Worm (Caenorhabditis elegans) whole organism, dauer: ENCODE results near the gene C56C10.9.

Experiments
- unc-62 ChIP-seq: sonication (generic microtip); optimal IDR thresholded peaks from 2 replicates; lab custom pipeline; 2017; ENCODE audit warnings: missing biosample characterization, missing genetic modification reagents, missing genetic modification characterization

C56C10.9 gene

DNA sequence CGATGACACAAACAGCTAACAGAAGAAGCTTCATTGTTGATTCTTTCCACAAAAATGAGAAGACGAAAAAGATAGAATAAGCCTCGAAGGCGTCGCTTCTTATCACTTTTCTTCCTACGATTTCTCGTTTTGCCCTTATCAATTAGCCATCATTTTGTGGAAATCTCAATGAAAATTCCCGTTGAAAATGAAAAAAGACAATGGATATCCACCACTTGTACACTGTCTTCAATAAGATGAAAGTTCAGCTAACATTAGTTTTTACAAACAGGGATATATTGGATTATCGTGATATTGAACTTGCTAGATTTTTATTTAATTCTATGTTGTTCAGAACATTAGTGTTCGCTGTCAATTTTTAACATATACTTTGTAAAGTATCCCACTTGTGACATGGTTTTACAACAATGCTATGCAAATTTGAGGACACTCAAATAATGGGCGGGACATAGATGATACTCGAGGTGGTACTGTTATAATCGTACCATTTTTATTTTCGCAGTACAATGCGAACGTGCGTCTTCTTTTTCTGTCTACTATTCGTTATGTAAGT is 25.4 kb downstream of the C56C10.9 start, which contains the start of the genes F18C5.5 and F18C5.9:
Gene F18C5.5 (minus strand): TSS at position 101 of the 553 bp plus-strand sequence.
Gene F18C5.9 (plus strand): TSS at position 503 of the 553 bp plus-strand sequence.
- TF ChIP-seq unc-62 (GFP tag; lab: Kevin White, UChicago), result no peak

- TF ChIP-seq unc-62 (GFP tag; lab: Kevin White, UChicago), result no peak
These were observed 27.1 kb downstream of the C56C10.9 start, which contains the start of gene mpz-3 for ce11 chrII:6565077-6565476. mpz-3 (minus strand) TSS chrII:6565396.

- no peak for TF ChIP-seq unc-62 (GFP tag; lab: Kevin White, UChicago)
These were observed 28.9 kb downstream of the C56C10.9 start for ce11 chrII:6563238-6563637.

DNA sequence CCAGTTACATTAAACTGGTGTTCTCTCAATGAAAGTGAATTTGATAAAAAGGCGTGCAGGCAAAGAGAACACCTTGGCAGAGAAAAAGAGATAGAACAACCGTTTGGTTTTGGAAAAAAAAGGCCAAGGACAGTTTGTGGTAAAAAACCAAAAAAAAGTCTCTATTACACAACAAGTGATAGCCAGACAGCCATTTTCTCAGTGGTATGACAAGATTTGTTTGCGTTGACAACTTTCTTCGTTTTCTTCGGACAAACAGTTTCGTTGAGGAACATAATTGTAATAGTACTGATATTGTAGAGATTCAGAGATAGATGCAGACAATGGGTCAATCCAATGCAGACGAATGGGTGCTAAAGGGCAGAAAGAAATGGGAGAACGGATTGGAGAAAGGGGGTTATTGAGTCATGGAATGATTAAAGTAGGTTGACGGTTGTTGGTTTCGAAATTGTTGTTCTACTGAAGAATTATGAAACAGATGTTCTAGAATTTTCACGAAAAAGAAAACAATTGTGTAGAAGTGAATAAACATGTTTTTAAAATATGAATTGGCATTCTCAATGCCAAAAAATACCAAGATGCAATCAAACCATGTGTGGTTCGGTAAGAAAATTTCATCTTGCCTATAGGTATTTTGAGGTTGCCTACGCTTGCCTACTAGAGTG is 29.8 kb downstream of the C56C10.9 start:
- no peak for TF ChIP-seq unc-62 (GFP tag; lab: Kevin White, UChicago)

DNA sequence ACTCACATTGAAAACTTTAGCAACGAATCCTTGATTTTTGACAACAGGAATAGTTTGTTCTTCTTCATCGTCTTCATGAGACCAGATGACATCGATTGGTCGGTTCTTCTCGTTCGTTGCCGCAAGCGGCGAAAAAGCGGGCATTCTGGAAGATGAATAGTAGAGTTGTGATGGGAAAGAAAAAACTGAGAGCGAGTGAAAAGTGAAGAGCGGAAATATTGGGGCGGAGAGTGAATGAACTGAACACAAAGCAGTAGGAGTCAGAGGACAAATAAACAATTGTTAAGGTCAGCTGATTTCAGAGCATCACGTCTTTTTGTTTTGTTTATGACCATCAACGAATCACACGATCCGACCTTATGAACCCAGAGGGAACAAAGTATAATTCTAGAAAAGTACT is 30.9 kb downstream of the C56C10.9 start, which contains the start of gene F18C5.10:
Gene F18C5.10 (minus strand): TSS at position 145 of the 400 bp plus-strand sequence.
- TF ChIP-seq unc-62 (GFP tag; lab: Kevin White, UChicago), result no peak

DNA sequence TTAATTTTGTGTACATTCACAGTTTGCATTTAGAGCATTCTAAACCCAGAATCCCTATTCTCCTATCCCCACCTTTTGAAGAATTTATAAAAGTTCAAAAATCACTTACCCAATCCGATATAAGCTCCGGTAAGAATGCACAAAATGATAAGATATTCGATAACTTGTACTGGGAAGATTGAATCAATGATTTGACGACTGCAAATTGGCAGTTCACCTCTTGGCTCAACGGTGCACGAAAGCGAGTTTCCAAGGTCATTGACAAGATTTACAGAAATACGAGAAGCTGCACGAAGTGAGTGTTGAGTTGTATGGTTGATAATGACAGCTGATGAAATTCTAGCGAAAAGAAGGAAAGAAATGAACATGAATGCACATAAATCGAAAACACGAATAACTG is 31.9 kb downstream of the C56C10.9 start:
- TF ChIP-seq unc-62 (GFP tag; lab: Kevin White, UChicago), result no peak

DNA sequence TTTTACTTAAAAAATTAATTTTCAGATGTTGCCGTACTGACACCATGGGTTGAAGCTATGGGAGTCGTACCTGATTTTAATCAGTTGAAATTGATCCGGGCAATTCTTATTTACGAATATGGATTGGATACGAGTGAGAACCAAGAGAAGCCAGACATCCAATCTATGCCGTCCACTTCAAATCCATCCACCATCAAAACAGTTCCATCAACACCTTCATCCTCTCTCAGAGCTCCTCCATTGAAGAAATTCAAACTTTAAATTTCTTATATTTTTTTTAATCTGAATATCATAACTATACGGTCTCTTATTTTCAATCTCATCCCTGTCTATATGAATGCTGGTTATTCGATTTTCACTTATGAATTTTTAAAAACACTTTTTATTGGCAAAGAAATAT is 33.3 kb downstream of the C56C10.9 start:
- TF ChIP-seq unc-62 (GFP tag; lab: Kevin White, UChicago), result no peak

ce11 chrII:6554677-6555076 is 37.5 kb downstream of the C56C10.9 start, which contains the start of gene wrn-1:
wrn-1 (plus strand) TSS chrII:6554977.
- no peak for TF ChIP-seq unc-62 (GFP tag; lab: Kevin White, UChicago)

ce11 chrII:6544842-6545410 is 47.2 kb downstream of the C56C10.9 start, which contains the start of gene lron-15:
lron-15 (minus strand) TSS chrII:6544892.
- TF ChIP-seq unc-62 (GFP tag; lab: Kevin White, UChicago), result no peak
